Worm (Caenorhabditis elegans): Measurements from ENCODE around the gene pqn-67.

Gene pqn-67

DNA sequence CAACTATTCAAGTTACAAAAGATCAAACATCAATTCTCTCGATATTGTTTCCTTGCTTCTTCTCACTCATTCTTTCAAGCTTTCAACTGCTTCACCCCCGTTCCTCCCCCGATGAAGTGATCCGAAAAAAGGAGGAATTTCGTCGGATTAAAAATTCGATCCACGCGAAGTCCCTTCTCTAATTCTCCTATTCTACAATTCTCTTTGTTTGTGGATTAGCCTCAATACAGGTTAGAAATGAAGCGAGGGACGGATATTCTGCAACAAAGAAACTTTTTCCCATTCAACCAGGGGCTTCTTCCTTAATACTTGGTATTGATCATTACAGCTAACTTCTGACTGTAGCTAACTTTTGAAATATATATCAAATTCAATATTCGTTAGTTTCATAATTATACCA is 20.5 kb downstream of the pqn-67 start, which contains the start of gene grl-2:
Gene grl-2, plus strand, starts transcription at position 301 of the 400 bp plus-strand sequence.
- TF ChIP-seq T22C8.4 (GFP tag; IDR thresholded peaks at IDR 0.05) = no peak
- TF ChIP-seq cog-1 (tag; optimal IDR thresholded peaks at IDR 0.05) = no peak
- TF ChIP-seq ztf-23 (GFP tag; IDR thresholded peaks at IDR 0.05) = no peak
- TF ChIP-seq ref-1 (GFP tag; conservative IDR thresholded peaks at IDR 0.05) = no peak
- TF ChIP-seq med-1 (GFP tag; optimal IDR thresholded peaks at IDR 0.05; ENCODE audit: insufficient read depth) = no peak
- TF ChIP-seq ztf-29 (GFP tag; IDR thresholded peaks at IDR 0.05) = no peak
- TF ChIP-seq flt-1 (GFP tag; IDR thresholded peaks at IDR 0.05) = no peak
- TF ChIP-seq klf-2 (GFP tag; conservative IDR thresholded peaks at IDR 0.05) = no peak

DNA sequence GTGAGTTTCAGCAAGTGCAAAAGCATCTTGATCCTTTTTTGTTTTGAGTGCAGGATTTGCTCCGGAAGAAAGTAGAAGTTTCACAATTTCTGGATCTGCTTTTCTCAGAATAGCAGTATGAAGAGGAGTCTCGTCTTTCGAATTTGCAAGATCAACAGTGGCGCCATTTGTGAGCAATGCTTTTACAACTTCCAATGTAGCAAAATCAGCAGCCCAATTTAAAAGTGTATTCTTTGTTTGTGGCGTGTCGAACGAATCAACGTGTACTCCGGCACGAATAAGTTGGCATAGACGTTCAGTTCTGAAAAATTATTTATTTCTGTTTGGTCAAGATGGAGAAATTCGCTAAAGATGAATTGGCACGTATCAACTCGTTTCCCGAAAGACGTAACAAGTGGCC is 25.4 kb downstream of the pqn-67 start, which contains the start of gene T16G1.13:
Gene T16G1.13, plus strand, starts transcription at position 301 of the 400 bp plus-strand sequence.
- TF ChIP-seq tab-1 (GFP tag; IDR thresholded peaks at IDR 0.05) = no peak
- no peak for TF ChIP-seq ref-1 (GFP tag; conservative IDR thresholded peaks at IDR 0.05)
- no peak for TF ChIP-seq ztf-29 (GFP tag; IDR thresholded peaks at IDR 0.05)
- no peak for TF ChIP-seq flt-1 (GFP tag; IDR thresholded peaks at IDR 0.05)
- no peak for TF ChIP-seq med-1 (GFP tag; optimal IDR thresholded peaks at IDR 0.05; ENCODE audit: insufficient read depth)
- TF ChIP-seq ztf-23 (GFP tag; IDR thresholded peaks at IDR 0.05) = no peak

DNA sequence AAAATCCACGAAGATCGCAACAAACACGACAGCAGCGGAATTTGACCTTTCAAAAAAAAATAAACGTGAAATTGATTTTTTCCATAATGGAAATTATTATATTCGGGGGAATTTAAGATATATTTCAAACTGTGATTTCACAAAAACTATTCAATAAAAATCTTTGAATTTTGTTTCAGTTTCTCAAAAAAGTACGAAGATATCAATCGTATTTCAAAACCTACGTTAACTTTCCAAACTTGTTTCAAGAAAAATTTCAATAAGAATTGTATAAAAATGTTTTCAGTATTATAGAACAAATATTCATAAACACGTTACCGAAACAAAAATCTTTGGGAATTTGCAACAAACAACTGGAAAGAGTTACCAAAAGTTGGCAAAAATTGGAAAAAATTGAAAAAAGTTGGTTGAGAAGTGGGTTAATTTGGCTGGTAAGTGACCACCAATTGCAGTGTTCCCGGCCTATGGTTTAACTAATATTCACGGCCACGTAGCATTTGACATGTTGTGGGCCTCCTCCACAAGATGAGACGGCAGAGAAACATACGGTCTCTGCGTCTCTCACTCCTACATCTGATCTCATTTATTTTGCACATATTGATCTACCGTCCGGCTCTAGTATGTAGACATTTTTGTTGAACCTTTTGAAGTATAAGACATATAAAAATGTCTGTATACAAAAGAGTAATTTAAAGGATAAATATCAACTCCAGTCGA is 26.7 kb downstream of the pqn-67 start, which contains the start of the genes T16G1.9 and T16G1.18:
Gene T16G1.9, minus strand, starts transcription at position 51 of the 717 bp plus-strand sequence.
Gene T16G1.18, plus strand, starts transcription at position 493 of the 717 bp plus-strand sequence.
- no peak for TF ChIP-seq T22C8.4 (GFP tag; IDR thresholded peaks at IDR 0.05)
- TF ChIP-seq klf-2 (GFP tag; conservative IDR thresholded peaks at IDR 0.05) = no peak
- no peak for TF ChIP-seq ref-1 (GFP tag; conservative IDR thresholded peaks at IDR 0.05)
- TF ChIP-seq flt-1 (GFP tag; IDR thresholded peaks at IDR 0.05) = no peak
- TF ChIP-seq ztf-23 (GFP tag; IDR thresholded peaks at IDR 0.05) = no peak
- TF ChIP-seq tab-1 (GFP tag; IDR thresholded peaks at IDR 0.05) = no peak
- TF ChIP-seq med-1 (GFP tag; optimal IDR thresholded peaks at IDR 0.05; ENCODE audit: insufficient read depth) = no peak
- TF ChIP-seq cog-1 (tag; optimal IDR thresholded peaks at IDR 0.05) = peak; percentile 35

DNA sequence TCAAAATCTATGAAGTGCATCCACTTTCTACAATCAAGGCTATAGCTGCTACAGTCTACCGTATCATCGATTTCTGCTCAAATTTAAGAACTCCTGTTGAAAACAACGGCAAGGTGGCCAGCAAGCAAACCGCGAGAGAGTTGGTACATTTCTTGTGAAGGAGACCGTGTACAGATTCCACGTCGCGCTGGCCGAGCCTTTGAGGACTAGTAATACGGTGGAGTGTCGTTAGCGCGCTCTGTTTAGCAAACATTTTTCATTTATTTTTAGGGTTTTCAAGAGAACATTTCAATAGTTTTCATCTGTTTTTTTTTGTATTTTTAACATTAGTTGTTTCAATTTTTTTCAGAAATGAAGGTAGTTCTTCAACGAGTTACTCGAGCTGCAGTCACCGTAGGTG is 28.1 kb downstream of the pqn-67 start, which contains the start of gene pqn-68:
Gene pqn-68, plus strand, starts transcription at position 350 of the 400 bp plus-strand sequence.
- TF ChIP-seq ztf-29 (GFP tag; IDR thresholded peaks at IDR 0.05) (no peak), cog-1 (tag; optimal IDR thresholded peaks at IDR 0.05) (no peak), klf-2 (GFP tag; conservative IDR thresholded peaks at IDR 0.05) (no peak)

- TF ChIP-seq T22C8.4 (GFP tag; IDR thresholded peaks at IDR 0.05) = no peak
- no peak for TF ChIP-seq tab-1 (GFP tag; IDR thresholded peaks at IDR 0.05)
- TF ChIP-seq ref-1 (GFP tag; conservative IDR thresholded peaks at IDR 0.05) = no peak
- no peak for TF ChIP-seq ztf-23 (GFP tag; IDR thresholded peaks at IDR 0.05)
- no peak for TF ChIP-seq ztf-29 (GFP tag; IDR thresholded peaks at IDR 0.05)
- no peak for TF ChIP-seq flt-1 (GFP tag; IDR thresholded peaks at IDR 0.05)
- TF ChIP-seq med-1 (GFP tag; optimal IDR thresholded peaks at IDR 0.05; ENCODE audit: insufficient read depth) = no peak
- no peak for TF ChIP-seq klf-2 (GFP tag; conservative IDR thresholded peaks at IDR 0.05)
- no peak for TF ChIP-seq cog-1 (tag; optimal IDR thresholded peaks at IDR 0.05)
Observed at ce11 chrV:12953702-12954101, 29.5 kb downstream of the pqn-67 start, which contains the start of gene eif-3.K. Gene eif-3.K, plus strand, starts transcription at chrV:12954002.

ce11 chrV:12954261-12954660 is 30.0 kb downstream of the pqn-67 start:
- no peak for TF ChIP-seq flt-1 (GFP tag; IDR thresholded peaks at IDR 0.05)
- no peak for TF ChIP-seq ztf-29 (GFP tag; IDR thresholded peaks at IDR 0.05)
- no peak for TF ChIP-seq klf-2 (GFP tag; conservative IDR thresholded peaks at IDR 0.05)
- no peak for TF ChIP-seq cog-1 (tag; optimal IDR thresholded peaks at IDR 0.05)

DNA sequence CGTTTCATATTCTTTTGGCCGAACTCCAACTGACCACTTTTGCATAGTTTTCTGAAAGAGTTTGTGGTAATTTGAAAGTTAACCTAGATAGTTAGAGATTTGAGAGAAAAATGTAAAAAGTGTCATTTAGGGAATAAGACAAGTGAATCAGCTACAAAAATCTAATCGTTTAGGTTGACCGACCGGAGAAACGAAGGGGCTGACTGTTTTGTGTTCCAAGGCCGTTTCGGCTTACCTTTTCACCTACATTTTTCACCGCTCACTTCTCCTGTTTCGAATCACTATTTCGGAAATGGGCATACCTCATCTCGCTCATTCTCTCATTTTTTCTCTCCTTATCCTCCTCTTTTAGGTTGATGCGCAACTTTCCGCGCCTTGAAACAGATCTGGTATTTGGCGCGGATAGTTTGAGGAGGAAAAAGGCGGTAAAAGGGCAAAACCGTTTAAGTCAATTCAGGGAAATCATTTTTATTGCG is 36.9 kb downstream of the pqn-67 start, which contains the start of gene mpst-7:
Gene mpst-7, minus strand, starts transcription at position 51 of the 476 bp plus-strand sequence.
- TF ChIP-seq ref-1 (GFP tag; conservative IDR thresholded peaks at IDR 0.05) (no peak), T22C8.4 (GFP tag; IDR thresholded peaks at IDR 0.05) (no peak), cog-1 (tag; optimal IDR thresholded peaks at IDR 0.05) (no peak), klf-2 (GFP tag; conservative IDR thresholded peaks at IDR 0.05) (no peak), ztf-29 (GFP tag; IDR thresholded peaks at IDR 0.05) (no peak), ztf-23 (GFP tag; IDR thresholded peaks at IDR 0.05) (no peak), med-1 (GFP tag; optimal IDR thresholded peaks at IDR 0.05; ENCODE audit: insufficient read depth) (no peak), tab-1 (GFP tag; IDR thresholded peaks at IDR 0.05) (no peak), flt-1 (GFP tag; IDR thresholded peaks at IDR 0.05) (no peak)

- TF ChIP-seq ztf-29 (GFP tag; IDR thresholded peaks at IDR 0.05) (no peak), tab-1 (GFP tag; IDR thresholded peaks at IDR 0.05) (no peak), ztf-23 (GFP tag; IDR thresholded peaks at IDR 0.05) (no peak), klf-2 (GFP tag; conservative IDR thresholded peaks at IDR 0.05) (no peak), T22C8.4 (GFP tag; IDR thresholded peaks at IDR 0.05) (no peak), med-1 (GFP tag; optimal IDR thresholded peaks at IDR 0.05; ENCODE audit: insufficient read depth) (no peak), cog-1 (tag; optimal IDR thresholded peaks at IDR 0.05) (no peak)
Observed at ce11 chrV:12963192-12963591, 39.0 kb downstream of the pqn-67 start, which contains the start of gene hrg-9. Gene hrg-9, minus strand, starts transcription at chrV:12963343.

DNA sequence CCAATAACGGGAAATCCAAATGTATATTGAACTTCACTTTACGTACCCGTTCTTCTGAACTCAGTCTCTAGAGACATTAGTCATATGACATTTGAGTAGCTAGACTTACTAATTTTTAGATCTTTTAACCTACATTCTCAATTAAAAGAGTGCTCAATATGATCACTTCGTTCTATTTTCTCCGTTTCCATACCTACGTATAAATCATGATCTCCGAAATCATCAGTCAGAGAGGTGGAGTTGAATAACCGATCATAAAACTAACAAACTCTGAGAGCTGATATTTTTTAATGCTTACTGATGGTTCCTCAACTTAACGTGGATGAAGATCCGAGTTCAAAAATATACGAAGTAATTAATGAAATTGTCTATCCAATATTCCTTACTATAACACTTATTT is 39.8 kb downstream of the pqn-67 start, which contains the start of gene srd-35:
Gene srd-35, plus strand, starts transcription at position 301 of the 400 bp plus-strand sequence.
- TF ChIP-seq flt-1 (GFP tag; IDR thresholded peaks at IDR 0.05) (no peak), T22C8.4 (GFP tag; IDR thresholded peaks at IDR 0.05) (no peak), ref-1 (GFP tag; conservative IDR thresholded peaks at IDR 0.05) (no peak), cog-1 (tag; optimal IDR thresholded peaks at IDR 0.05) (no peak), ztf-23 (GFP tag; IDR thresholded peaks at IDR 0.05) (no peak), klf-2 (GFP tag; conservative IDR thresholded peaks at IDR 0.05) (no peak), tab-1 (GFP tag; IDR thresholded peaks at IDR 0.05) (no peak), ztf-29 (GFP tag; IDR thresholded peaks at IDR 0.05) (no peak), med-1 (GFP tag; optimal IDR thresholded peaks at IDR 0.05; ENCODE audit: insufficient read depth) (no peak)
